Worm (Caenorhabditis elegans) whole organism, mixed stage, embryonic: ENCODE measurements around the gene C08B11.9.

Experiments used
- blmp-1 ChIP-seq: fragments of 150-350 bp; optimal IDR thresholded peaks from 2 replicates; lab custom pipeline; 2014; ENCODE audit warnings: missing biosample characterization, missing genetic modification characterization
- ces-1 ChIP-seq: fragments of 150-350 bp; optimal IDR thresholded peaks from 2 replicates; lab custom pipeline; 2014; ENCODE audit warnings: missing biosample characterization, missing genetic modification reagents, missing genetic modification characterization
- elt-3 ChIP-seq: fragments of 150-350 bp; optimal IDR thresholded peaks from 2 replicates; lab custom pipeline; 2014; ENCODE audit warnings: missing biosample characterization, missing genetic modification characterization
- ham-2 ChIP-seq: fragments of 200-800 bp; sonication (Bioruptor generic); optimal IDR thresholded peaks from 2 replicates; lab custom pipeline; 2018; ENCODE audit warnings: mild to moderate bottlenecking, missing genetic modification characterization, missing compliant biosample characterization
- lsy-2 ChIP-seq: fragments of 150-350 bp; optimal IDR thresholded peaks from 2 replicates; lab custom pipeline; 2014; ENCODE audit warnings: missing biosample characterization, missing genetic modification characterization
- nhr-12 ChIP-seq: fragments of 150-350 bp; optimal IDR thresholded peaks from 2 replicates; lab custom pipeline; 2014; ENCODE audit warnings: missing biosample characterization, missing genetic modification characterization
- nhr-237 ChIP-seq: fragments of 150-350 bp; optimal IDR thresholded peaks from 2 replicates; lab custom pipeline; 2014; ENCODE audit warnings: missing biosample characterization, missing genetic modification characterization
- nhr-28 ChIP-seq: fragments of 150-350 bp; optimal IDR thresholded peaks from 2 replicates; lab custom pipeline; 2014; ENCODE audit warnings: missing biosample characterization, missing genetic modification characterization
- sem-2 ChIP-seq: fragments of 200-800 bp; sonication (Bioruptor generic); optimal IDR thresholded peaks from 2 replicates; lab custom pipeline; 2018; ENCODE audit warnings: mild to moderate bottlenecking, missing genetic modification characterization, missing compliant biosample characterization
- snpc-4 ChIP-seq: fragments of 150-350 bp; optimal IDR thresholded peaks from 2 replicates; lab custom pipeline; 2014; ENCODE audit warnings: missing biosample characterization, missing genetic modification characterization
- unc-62 ChIP-seq: fragments of 150-350 bp; optimal IDR thresholded peaks from 2 replicates; lab custom pipeline; 2014; ENCODE audit warnings: missing biosample characterization, missing genetic modification reagents, missing genetic modification characterization
- ztf-11 ChIP-seq: fragments of 150-350 bp; optimal IDR thresholded peaks from 2 replicates; lab custom pipeline; 2014; ENCODE audit warnings: missing biosample characterization, missing genetic modification characterization

ce11 chrII:8078041-8078440, 40.1 kb upstream of the C08B11.9 start, which contains the start of gene K02C4.5:
- no peak for TF ChIP-seq blmp-1 (tag; lab: Kevin White, UChicago)
- TF ChIP-seq ces-1 (GFP tag; lab: Kevin White, UChicago) = no peak
- no peak for TF ChIP-seq ham-2 (GFP tag; lab: Kevin White, UChicago)
- no peak for TF ChIP-seq nhr-12
- TF ChIP-seq snpc-4 (tag; lab: Kevin White, UChicago) = no peak
- no peak for TF ChIP-seq unc-62
- TF ChIP-seq sem-2 (GFP tag; lab: Kevin White, UChicago) = no peak
- no peak for TF ChIP-seq ztf-11 (tag; lab: Kevin White, UChicago)
- no peak for TF ChIP-seq elt-3
- TF ChIP-seq nhr-28 (tag; lab: Kevin White, UChicago) = no peak
- TF ChIP-seq lsy-2 (tag; lab: Kevin White, UChicago) = no peak
- no peak for TF ChIP-seq nhr-237 (tag; lab: Kevin White, UChicago)
